Worm (Caenorhabditis elegans) whole organism, late embryonic: ENCODE measurements around the gene mrt-2.

Experiments used
- K02D7.2 ChIP-seq: sonication (generic microtip); optimal IDR thresholded peaks from 2 replicates; lab custom pipeline; 2017; ENCODE audit warnings: mild to moderate bottlenecking, missing genetic modification characterization, missing compliant biosample characterization
- K09A11.1 ChIP-seq: sonication (generic microtip); optimal IDR thresholded peaks from 2 replicates; lab custom pipeline; 2017; ENCODE audit warnings: antibody characterized with exemption, mild to moderate bottlenecking, missing genetic modification characterization, missing compliant biosample characterization; ENCODE audit not compliant: insufficient read depth
- T23F11.4 ChIP-seq: fragments of 200-800 bp; sonication (Bioruptor generic); optimal IDR thresholded peaks from 2 replicates; lab custom pipeline; 2018; ENCODE audit warnings: mild to moderate bottlenecking, missing genetic modification characterization, missing compliant biosample characterization
- ahr-1 ChIP-seq: sonication (generic microtip); optimal IDR thresholded peaks from 2 replicates; lab custom pipeline; 2016; ENCODE audit warnings: missing genetic modification characterization, missing compliant biosample characterization
- ama-1 ChIP-seq: fragments of 150-350 bp; optimal IDR thresholded peaks from 2 replicates; lab custom pipeline; 2014
- ceh-18 ChIP-seq: sonication (generic microtip); optimal IDR thresholded peaks from 2 replicates; lab custom pipeline; 2016; ENCODE audit warnings: missing genetic modification characterization, missing compliant biosample characterization
- ceh-2 ChIP-seq: sonication (generic microtip); optimal IDR thresholded peaks from 2 replicates; lab custom pipeline; 2016; ENCODE audit warnings: missing genotype, missing genetic modification characterization, missing compliant biosample characterization
- ceh-22 ChIP-seq: sonication (generic microtip); optimal IDR thresholded peaks from 2 replicates; lab custom pipeline; 2017; ENCODE audit warnings: missing biosample characterization, missing genetic modification characterization
- ceh-24 ChIP-seq: sonication (generic microtip); optimal IDR thresholded peaks from 2 replicates; lab custom pipeline; 2016; ENCODE audit warnings: mild to moderate bottlenecking, missing genetic modification characterization, missing compliant biosample characterization
- ceh-30 ChIP-seq: fragments of 150-350 bp; optimal IDR thresholded peaks from 2 replicates; lab custom pipeline; 2014; ENCODE audit warnings: missing biosample characterization, missing genetic modification characterization
- ceh-34 ChIP-seq: sonication (generic microtip); optimal IDR thresholded peaks from 2 replicates; lab custom pipeline; 2016; ENCODE audit warnings: mild to moderate bottlenecking, missing genetic modification characterization, missing compliant biosample characterization
- ceh-45 ChIP-seq: fragments of 200-800 bp; sonication (Bioruptor generic); IDR thresholded peaks from 2 replicates; pipeline ENCODE4 v1.3.6; 2022; ENCODE audit warnings: missing genetic modification reagents, missing genetic modification characterization, missing compliant biosample characterization
- ceh-6 ChIP-seq: fragments of 200-800 bp; sonication (Bioruptor generic); optimal IDR thresholded peaks from 2 replicates; lab custom pipeline; 2018; ENCODE audit warnings: mild to moderate bottlenecking, missing genetic modification characterization, missing compliant biosample characterization
- ceh-9 ChIP-seq: sonication (generic microtip); optimal IDR thresholded peaks from 2 replicates; lab custom pipeline; 2016; ENCODE audit warnings: mild to moderate bottlenecking, missing genetic modification characterization, inconsistent platforms, missing compliant biosample characterization
- dve-1 ChIP-seq: sonication (generic microtip); optimal IDR thresholded peaks from 2 replicates; lab custom pipeline; 2017; ENCODE audit warnings: antibody characterized with exemption, mild to moderate bottlenecking, missing genetic modification characterization, missing compliant biosample characterization
- ets-4 ChIP-seq: sonication (generic microtip); optimal IDR thresholded peaks from 2 replicates; lab custom pipeline; 2016; ENCODE audit warnings: missing genetic modification characterization, missing compliant biosample characterization
- fax-1 ChIP-seq: sonication (generic microtip); optimal IDR thresholded peaks from 2 replicates; lab custom pipeline; 2016; ENCODE audit warnings: missing genotype, missing genetic modification characterization, missing compliant biosample characterization
- fkh-10 ChIP-seq: fragments of 150-350 bp; optimal IDR thresholded peaks from 2 replicates; lab custom pipeline; 2014; ENCODE audit warnings: missing biosample characterization, missing genetic modification reagents, missing genetic modification characterization
- fkh-6 ChIP-seq: sonication (generic microtip); optimal IDR thresholded peaks from 2 replicates; lab custom pipeline; 2016; ENCODE audit warnings: missing genetic modification characterization, missing compliant biosample characterization
- gmeb-2 ChIP-seq: sonication (generic microtip); optimal IDR thresholded peaks from 2 replicates; lab custom pipeline; 2016; ENCODE audit warnings: missing genetic modification characterization, inconsistent platforms, missing compliant biosample characterization
- hlh-15 ChIP-seq: sonication (generic microtip); optimal IDR thresholded peaks from 2 replicates; lab custom pipeline; 2016; ENCODE audit warnings: missing genetic modification characterization, missing compliant biosample characterization
- hlh-30 ChIP-seq: sonication (generic microtip); optimal IDR thresholded peaks from 2 replicates; lab custom pipeline; 2017; ENCODE audit warnings: antibody characterized with exemption, missing genetic modification characterization, missing compliant biosample characterization; ENCODE audit not compliant: insufficient read depth
- hlh-6 ChIP-seq: sonication (generic microtip); optimal IDR thresholded peaks from 2 replicates; lab custom pipeline; 2016; ENCODE audit warnings: missing genotype, missing genetic modification characterization, missing compliant biosample characterization
- lin-11 ChIP-seq: fragments of 200-800 bp; sonication (Bioruptor generic); optimal IDR thresholded peaks from 2 replicates; lab custom pipeline; 2018; ENCODE audit warnings: mild to moderate bottlenecking, missing genetic modification characterization, missing compliant biosample characterization
- madf-2 ChIP-seq: sonication (generic microtip); optimal IDR thresholded peaks from 2 replicates; lab custom pipeline; 2017; ENCODE audit warnings: missing genetic modification characterization, missing compliant biosample characterization
- mec-3 ChIP-seq: sonication (generic microtip); optimal IDR thresholded peaks from 2 replicates; lab custom pipeline; 2016; ENCODE audit warnings: borderline replicate concordance, missing genetic modification characterization, missing compliant biosample characterization
- nfya-1 ChIP-seq: sonication (generic microtip); optimal IDR thresholded peaks from 2 replicates; lab custom pipeline; 2017; ENCODE audit warnings: missing genetic modification characterization, mild to moderate bottlenecking, missing compliant biosample characterization, antibody characterized with exemption, moderate library complexity
- nhr-11 ChIP-seq: fragments of 150-350 bp; optimal IDR thresholded peaks from 2 replicates; lab custom pipeline; 2014; ENCODE audit warnings: missing biosample characterization, missing genetic modification characterization
- nhr-232 ChIP-seq: sonication (generic microtip); optimal IDR thresholded peaks from 2 replicates; lab custom pipeline; 2016; ENCODE audit warnings: missing genetic modification characterization, missing compliant biosample characterization
- npax-4 ChIP-seq: sonication (generic microtip); optimal IDR thresholded peaks from 2 replicates; lab custom pipeline; 2016; ENCODE audit warnings: missing genetic modification characterization, missing compliant biosample characterization
- pag-3 ChIP-seq: sonication (generic microtip); optimal IDR thresholded peaks from 2 replicates; lab custom pipeline; 2016; ENCODE audit warnings: missing compliant biosample characterization, missing genetic modification characterization, borderline replicate concordance
- pha-2 ChIP-seq: sonication (generic microtip); optimal IDR thresholded peaks from 2 replicates; lab custom pipeline; 2017; ENCODE audit warnings: mild to moderate bottlenecking, missing genetic modification characterization, missing compliant biosample characterization
- pha-4 ChIP-seq: fragments of 150-350 bp; optimal IDR thresholded peaks from 2 replicates; lab custom pipeline; 2018; ENCODE audit warnings: missing biosample characterization, missing genetic modification reagents, missing genetic modification characterization
- pqm-1 ChIP-seq: sonication (generic microtip); optimal IDR thresholded peaks from 2 replicates; lab custom pipeline; 2016; ENCODE audit warnings: missing genetic modification characterization, missing compliant biosample characterization
- ref-2 ChIP-seq: sonication (generic microtip); optimal IDR thresholded peaks from 2 replicates; lab custom pipeline; 2016; ENCODE audit warnings: missing genetic modification characterization, missing compliant biosample characterization
- rnt-1 ChIP-seq: sonication (generic microtip); optimal IDR thresholded peaks from 2 replicates; lab custom pipeline; 2016; ENCODE audit warnings: missing genetic modification characterization, missing compliant biosample characterization
- sox-4 ChIP-seq: sonication (generic microtip); optimal IDR thresholded peaks from 2 replicates; lab custom pipeline; 2017; ENCODE audit warnings: mild to moderate bottlenecking, missing genetic modification characterization, inconsistent platforms, missing compliant biosample characterization
- ttx-3 ChIP-seq: sonication (generic microtip); optimal IDR thresholded peaks from 2 replicates; lab custom pipeline; 2016; ENCODE audit warnings: missing genetic modification reagents, missing genetic modification characterization, missing compliant biosample characterization
- unc-3 ChIP-seq, 2 experiments: fragments of 200-800 bp in 1 of 2; sonication (Bioruptor generic) in 1 of 2; sonication (generic microtip) in 1 of 2; conservative IDR thresholded peaks in 1 of 2; optimal IDR thresholded peaks in 1 of 2; 2 replicates each; pipeline versions ENCODE4 v1.3.6 to Lab custom; 2016 to 2022; ENCODE audit warnings: missing compliant biosample characterization in 2 of 2, missing genetic modification characterization in 2 of 2, missing genetic modification reagents in 1 of 2
- unc-42 ChIP-seq: sonication (generic microtip); optimal IDR thresholded peaks from 2 replicates; lab custom pipeline; 2016; ENCODE audit warnings: missing genotype, missing genetic modification characterization, missing compliant biosample characterization
- unc-86 ChIP-seq: sonication (generic microtip); optimal IDR thresholded peaks from 2 replicates; lab custom pipeline; 2016; ENCODE audit warnings: missing genetic modification characterization, missing compliant biosample characterization
- ztf-16 ChIP-seq: sonication (generic microtip); optimal IDR thresholded peaks from 2 replicates; lab custom pipeline; 2017; ENCODE audit warnings: missing genetic modification characterization, missing compliant biosample characterization

mrt-2 gene

DNA sequence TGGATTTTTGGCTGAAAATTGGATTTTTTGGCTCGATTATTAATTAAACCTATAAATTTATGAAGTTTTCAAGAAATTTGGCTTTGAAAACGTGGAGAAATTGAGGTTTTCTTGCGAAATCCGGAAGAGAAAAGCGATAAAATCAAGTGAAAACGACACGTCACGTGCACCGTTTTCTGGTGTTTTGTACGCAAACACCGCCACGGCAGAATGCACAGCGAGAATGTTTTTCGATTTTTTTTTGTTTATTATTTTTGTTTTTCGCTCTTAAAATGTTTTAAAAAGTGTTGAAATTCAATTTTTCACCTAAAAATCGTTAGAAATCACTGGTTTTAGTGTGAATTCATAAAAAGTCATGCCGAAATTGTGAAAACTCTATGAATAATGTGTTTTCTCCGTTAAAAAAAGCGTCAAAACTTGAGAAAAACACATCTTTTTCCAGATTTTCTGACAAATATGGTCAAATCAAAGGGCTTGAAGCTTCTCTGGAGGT, 28.0 kb downstream of the mrt-2 start, which contains the start of gene immp-1:
Gene immp-1, plus strand, starts transcription at position 443 of the 493 bp plus-strand sequence.
- no peak for TF ChIP-seq ets-4 (tag; lab: Kevin White, UChicago)
- TF ChIP-seq ceh-45 (GFP tag; lab: Robert Waterston, UW): no peak
- TF ChIP-seq ceh-18 (tag; lab: Kevin White, UChicago): no peak
- no peak for TF ChIP-seq ref-2
- no peak for TF ChIP-seq lin-11 (tag; lab: Kevin White, UChicago)
- no peak for TF ChIP-seq unc-86 (tag; lab: Kevin White, UChicago)
- no peak for TF ChIP-seq hlh-6
- TF ChIP-seq K02D7.2: no peak
- TF ChIP-seq nfya-1 (tag; lab: Kevin White, UChicago): peak; percentile 8
- peak; percentile 93 for TF ChIP-seq hlh-30 (tag; lab: Kevin White, UChicago)

DNA sequence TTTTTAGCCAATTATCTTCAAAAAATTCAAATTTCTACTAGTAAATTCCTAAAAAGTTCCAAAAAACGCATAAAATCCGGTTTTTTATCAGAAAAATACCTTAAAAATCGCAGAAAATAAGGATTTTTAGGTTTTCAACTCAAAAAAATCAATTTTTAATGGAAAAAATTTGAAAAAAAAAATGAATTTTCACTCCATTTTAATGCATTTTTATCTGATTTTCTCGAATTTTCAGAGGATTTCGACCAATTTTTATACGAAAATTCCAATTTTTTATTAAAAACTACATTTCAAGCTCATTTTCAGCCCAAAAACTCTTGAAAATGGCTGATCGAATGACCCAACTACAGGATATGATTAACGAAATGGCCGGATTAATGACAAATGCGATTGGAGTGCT, 30.8 kb downstream of the mrt-2 start, which contains the start of gene mdt-21:
Gene mdt-21, plus strand, starts transcription at position 301 of the 400 bp plus-strand sequence.
- no peak for TF ChIP-seq pha-2
- TF ChIP-seq fkh-10 (GFP tag; lab: Kevin White, UChicago): no peak
- no peak for TF ChIP-seq K02D7.2
- TF ChIP-seq ceh-30: no peak
- no peak for TF ChIP-seq nhr-232 (tag; lab: Kevin White, UChicago)
- no peak for TF ChIP-seq ref-2
- no peak for TF ChIP-seq pag-3 (tag; lab: Kevin White, UChicago)
- TF ChIP-seq lin-11 (tag; lab: Kevin White, UChicago): no peak
- no peak for TF ChIP-seq fax-1 (tag; lab: Kevin White, UChicago)
- no peak for TF ChIP-seq ahr-1 (tag; lab: Kevin White, UChicago)
- TF ChIP-seq ztf-16 (tag; lab: Kevin White, UChicago): no peak
- no peak for TF ChIP-seq ceh-45 (GFP tag; lab: Robert Waterston, UW)
- no peak for TF ChIP-seq gmeb-2 (tag; lab: Kevin White, UChicago)
- no peak for TF ChIP-seq ceh-24 (tag; lab: Kevin White, UChicago)
- no peak for TF ChIP-seq hlh-6
- no peak for TF ChIP-seq nhr-11 (tag; lab: Kevin White, UChicago)
- TF ChIP-seq ceh-22 (tag; lab: Kevin White, UChicago): no peak
- no peak for TF ChIP-seq rnt-1 (tag; lab: Kevin White, UChicago)
- no peak for TF ChIP-seq fkh-6 (tag; lab: Kevin White, UChicago)
- TF ChIP-seq ama-1 (lab: Kevin White, UChicago): no peak

ce11 chrIII:11780183-11780664, 33.7 kb downstream of the mrt-2 start, which contains the start of gene C24H11.5:
TSS of gene C24H11.5 (plus strand) at chrIII:11780233.
- no peak for TF ChIP-seq hlh-30 (tag; lab: Kevin White, UChicago)
- no peak for TF ChIP-seq fkh-6 (tag; lab: Kevin White, UChicago)
- no peak for TF ChIP-seq sox-4 (tag; lab: Kevin White, UChicago)
- TF ChIP-seq pqm-1: no peak
- TF ChIP-seq ceh-30: no peak
- no peak for TF ChIP-seq unc-42
- TF ChIP-seq ref-2: no peak
- TF ChIP-seq ama-1 (lab: Kevin White, UChicago): no peak
- no peak for TF ChIP-seq dve-1 (tag; lab: Kevin White, UChicago)
- TF ChIP-seq ets-4 (tag; lab: Kevin White, UChicago): no peak
- no peak for TF ChIP-seq madf-2 (tag; lab: Kevin White, UChicago)
- TF ChIP-seq gmeb-2 (tag; lab: Kevin White, UChicago): no peak

ce11 chrIII:11781800-11782199, 35.2 kb downstream of the mrt-2 start, which contains the start of gene srd-74:
TSS of gene srd-74 (plus strand) at chrIII:11782100.
- TF ChIP-seq hlh-6 (no peak), unc-3 (GFP tag; conservative IDR thresholded peaks at IDR 0.05; lab: Robert Waterston, UW) (no peak), unc-3 (tag; optimal IDR thresholded peaks at IDR 0.05; lab: Kevin White, UChicago) (no peak), hlh-15 (no peak), ttx-3 (tag; lab: Kevin White, UChicago) (no peak), nfya-1 (tag; lab: Kevin White, UChicago) (no peak), dve-1 (tag; lab: Kevin White, UChicago) (no peak), madf-2 (tag; lab: Kevin White, UChicago) (no peak), unc-86 (tag; lab: Kevin White, UChicago) (no peak), pqm-1 (no peak), pha-4 (tag; lab: Kevin White, UChicago) (no peak), K09A11.1 (tag; lab: Kevin White, UChicago) (no peak), ceh-34 (no peak), npax-4 (tag; lab: Kevin White, UChicago) (no peak), mec-3 (tag; lab: Kevin White, UChicago) (no peak), T23F11.4 (no peak), ceh-6 (GFP tag; lab: Kevin White, UChicago) (no peak), ceh-18 (tag; lab: Kevin White, UChicago) (no peak), ceh-9 (tag; lab: Kevin White, UChicago) (no peak), nhr-11 (tag; lab: Kevin White, UChicago) (no peak), ceh-2 (tag; lab: Kevin White, UChicago) (no peak)
- TF ChIP-seq, all 69 proteins: peak for 0
